Worm (Caenorhabditis elegans) whole organism, L4 larva: ENCODE results near the gene Y54F10AL.1.

Experiments used
- aly-2 ChIP-seq: sonication (generic microtip); optimal IDR thresholded peaks from 2 replicates; lab custom pipeline; 2018; ENCODE audit warnings: missing biosample characterization, missing genetic modification characterization
- fos-1 ChIP-seq: fragments of 150-350 bp; optimal IDR thresholded peaks from 2 replicates; lab custom pipeline; 2014; ENCODE audit warnings: missing biosample characterization, missing genetic modification characterization
- hlh-11 ChIP-seq: fragments of 200-800 bp; sonication (Bioruptor generic); optimal IDR thresholded peaks from 2 replicates; lab custom pipeline; 2018; ENCODE audit warnings: mild to moderate bottlenecking, missing genetic modification characterization, missing compliant biosample characterization
- lsy-2 ChIP-seq, 2 experiments: fragments of 150-350 bp in 1 of 2; sonication (generic microtip) in 1 of 2; optimal IDR thresholded peaks; 2 replicates each; lab custom pipeline; 2014 to 2017; ENCODE audit warnings: missing biosample characterization in 2 of 2, missing genetic modification characterization in 2 of 2
- nhr-11 ChIP-seq: fragments of 150-350 bp; optimal IDR thresholded peaks from 2 replicates; lab custom pipeline; 2014; ENCODE audit warnings: missing biosample characterization, missing genetic modification characterization
- nhr-28 ChIP-seq: fragments of 150-350 bp; optimal IDR thresholded peaks from 2 replicates; lab custom pipeline; 2014; ENCODE audit warnings: missing biosample characterization, missing genetic modification characterization
- spr-3 ChIP-seq: fragments of 200-800 bp; sonication (Bioruptor generic); optimal IDR thresholded peaks from 2 replicates; lab custom pipeline; 2018; ENCODE audit warnings: mild to moderate bottlenecking, missing genetic modification characterization, missing compliant biosample characterization

ce11 chrIII:2473554-2473953 lies 14.0 kb upstream of the Y54F10AL.1 start, which contains the start of gene smg-6:
- TF ChIP-seq nhr-11 (tag; lab: Kevin White, UChicago) (no peak), spr-3 (GFP tag; lab: Kevin White, UChicago) (no peak), hlh-11 (tag; lab: Kevin White, UChicago) (no peak), fos-1 (tag; lab: Kevin White, UChicago) (no peak), lsy-2 (tag; optimal IDR thresholded peaks at IDR 0.05; lab: Kevin White, UChicago) (no peak), nhr-28 (no peak), aly-2 (tag; lab: Kevin White, UChicago) (no peak)
